Worm (Caenorhabditis elegans) whole organism, L1 larva: ENCODE results near the gene chst-1.

Source experiments
- C16A3.4 ChIP-seq: fragments of 150-350 bp; optimal IDR thresholded peaks from 2 replicates; lab custom pipeline; 2014; ENCODE audit warnings: missing biosample characterization, missing genetic modification characterization
- F16B12.6 ChIP-seq: fragments of 150-350 bp; optimal IDR thresholded peaks from 2 replicates; lab custom pipeline; 2014; ENCODE audit warnings: missing biosample characterization, missing genetic modification characterization
- blmp-1 ChIP-seq: fragments of 150-350 bp; optimal IDR thresholded peaks from 2 replicates; lab custom pipeline; 2014; ENCODE audit warnings: missing biosample characterization, missing genetic modification characterization
- ceh-63 ChIP-seq: fragments of 200-800 bp; sonication (Bioruptor generic); optimal IDR thresholded peaks from 2 replicates; lab custom pipeline; 2018; ENCODE audit warnings: mild to moderate bottlenecking, missing genetic modification characterization, missing compliant biosample characterization
- ceh-82 ChIP-seq, 3 experiments: fragments of 150-350 bp in 1 of 3; sonication (generic microtip) in 2 of 3; optimal IDR thresholded peaks; 2 replicates each; lab custom pipeline; 2014 to 2017; ENCODE audit warnings: missing biosample characterization in 3 of 3, missing genetic modification characterization in 3 of 3
- ceh-88 ChIP-seq: fragments of 200-800 bp; sonication (Bioruptor generic); IDR thresholded peaks from 2 replicates; pipeline ENCODE4 v1.3.6; 2022; ENCODE audit warnings: missing genetic modification characterization, missing compliant biosample characterization
- ces-1 ChIP-seq: fragments of 150-350 bp; optimal IDR thresholded peaks from 2 replicates; lab custom pipeline; 2014; ENCODE audit warnings: missing biosample characterization, missing genetic modification reagents, missing genetic modification characterization
- dpl-1 ChIP-seq, 3 experiments: fragments of 150-350 bp in 2 of 3; sonication (generic microtip) in 1 of 3; optimal IDR thresholded peaks; 2 replicates each; lab custom pipeline; 2014 to 2017; ENCODE audit warnings: missing biosample characterization in 3 of 3, missing genetic modification characterization in 3 of 3, missing genetic modification reagents in 3 of 3
- dsc-1 ChIP-seq: sonication (generic microtip); optimal IDR thresholded peaks from 2 replicates; lab custom pipeline; 2016; ENCODE audit warnings: mild to moderate bottlenecking, missing genetic modification characterization, missing compliant biosample characterization
- efl-3 ChIP-seq: fragments of 200-800 bp; sonication (Bioruptor generic); optimal IDR thresholded peaks from 2 replicates; lab custom pipeline; 2018; ENCODE audit warnings: mild to moderate bottlenecking, missing genetic modification characterization, missing compliant biosample characterization
- egl-13 ChIP-seq: sonication (generic microtip); optimal IDR thresholded peaks from 2 replicates; lab custom pipeline; 2016; ENCODE audit warnings: missing genotype, missing genetic modification reagents, missing genetic modification characterization, missing compliant biosample characterization
- egl-27 ChIP-seq, 2 experiments: fragments of 150-350 bp in 1 of 2; sonication (generic microtip); optimal IDR thresholded peaks; 3 replicates each; lab custom pipeline; 2017 to 2018; ENCODE audit warnings: missing biosample characterization in 2 of 2, missing genetic modification characterization in 2 of 2, missing genetic modification reagents in 2 of 2
- elt-3 ChIP-seq, 6 experiments: fragments of 150-350 bp in 1 of 6; sonication (generic microtip); optimal IDR thresholded peaks; 2 replicates each; lab custom pipeline; 2017 to 2018; ENCODE audit warnings: missing biosample characterization in 6 of 6, missing genetic modification characterization in 6 of 6, inconsistent platforms in 1 of 6
- fkh-10 ChIP-seq: sonication (generic microtip); optimal IDR thresholded peaks from 2 replicates; lab custom pipeline; 2017; ENCODE audit warnings: missing biosample characterization, missing genetic modification reagents, missing genetic modification characterization
- fos-1 ChIP-seq: fragments of 150-350 bp; optimal IDR thresholded peaks from 2 replicates; lab custom pipeline; 2014; ENCODE audit warnings: missing biosample characterization, missing genetic modification characterization
- grh-1 ChIP-seq: fragments of 200-800 bp; sonication (Bioruptor generic); IDR thresholded peaks from 2 replicates; pipeline ENCODE4 v1.3.6; 2022; ENCODE audit warnings: missing genetic modification reagents, missing genetic modification characterization, missing compliant biosample characterization
- hlh-17 ChIP-seq: fragments of 200-800 bp; sonication (Bioruptor generic); optimal IDR thresholded peaks from 2 replicates; lab custom pipeline; 2018; ENCODE audit warnings: missing genetic modification characterization, mild to moderate bottlenecking, missing compliant biosample characterization, moderate library complexity, borderline replicate concordance
- hlh-4 ChIP-seq: sonication (generic microtip); optimal IDR thresholded peaks from 2 replicates; lab custom pipeline; 2016; ENCODE audit warnings: mild to moderate bottlenecking, missing genetic modification characterization, missing compliant biosample characterization
- irx-1 ChIP-seq: sonication (generic microtip); optimal IDR thresholded peaks from 2 replicates; lab custom pipeline; 2016; ENCODE audit warnings: missing genetic modification characterization, missing compliant biosample characterization
- isw-1 ChIP-seq: fragments of 200-800 bp; sonication (Bioruptor generic); IDR thresholded peaks from 2 replicates; pipeline ENCODE4 v1.3.6; 2022; ENCODE audit warnings: missing genetic modification characterization, missing compliant biosample characterization
- lin-13 ChIP-seq: fragments of 150-350 bp; optimal IDR thresholded peaks from 2 replicates; lab custom pipeline; 2014; ENCODE audit warnings: missing biosample characterization, missing genetic modification reagents, missing genetic modification characterization
- lin-14 ChIP-seq: fragments of 200-800 bp; sonication (Bioruptor generic); optimal IDR thresholded peaks from 2 replicates; lab custom pipeline; 2018; ENCODE audit warnings: mild to moderate bottlenecking, missing genetic modification characterization, moderate library complexity, missing compliant biosample characterization
- lin-15B ChIP-seq: fragments of 150-350 bp; sonication (generic microtip); optimal IDR thresholded peaks from 3 replicates; lab custom pipeline; 2014; ENCODE audit warnings: missing biosample characterization, missing genetic modification characterization
- lin-35 ChIP-seq, 2 experiments: fragments of 150-350 bp; optimal IDR thresholded peaks; 2 replicates each; lab custom pipeline; 2014; ENCODE audit warnings: missing biosample characterization in 2 of 2, missing genetic modification characterization in 2 of 2, missing genetic modification reagents in 2 of 2
- lin-39 ChIP-seq: fragments of 150-350 bp; optimal IDR thresholded peaks from 2 replicates; lab custom pipeline; 2014; ENCODE audit warnings: missing biosample characterization, missing genetic modification reagents, missing genetic modification characterization
- lir-3 ChIP-seq: sonication (generic microtip); optimal IDR thresholded peaks from 2 replicates; lab custom pipeline; 2016; ENCODE audit warnings: mild to moderate bottlenecking, missing genetic modification characterization, moderate library complexity, missing compliant biosample characterization; ENCODE audit not compliant: poor library complexity
- lsy-2 ChIP-seq, 2 experiments: fragments of 150-350 bp; optimal IDR thresholded peaks; 2 replicates each; lab custom pipeline; 2014; ENCODE audit warnings: missing biosample characterization in 2 of 2, missing genetic modification characterization in 2 of 2
- mab-9 ChIP-seq: fragments of 200-800 bp; sonication (Bioruptor generic); IDR thresholded peaks from 2 replicates; pipeline ENCODE4 v1.3.6; 2022; ENCODE audit warnings: missing genetic modification reagents, missing genetic modification characterization, missing compliant biosample characterization
- mdl-1 ChIP-seq, 2 experiments: fragments of 150-350 bp; optimal IDR thresholded peaks; 2 replicates each; lab custom pipeline; 2014 to 2017; ENCODE audit warnings: missing biosample characterization in 2 of 2, missing genetic modification characterization in 2 of 2, inconsistent platforms in 1 of 2
- mep-1 ChIP-seq: fragments of 150-350 bp; optimal IDR thresholded peaks from 2 replicates; lab custom pipeline; 2014; ENCODE audit warnings: missing biosample characterization, missing genetic modification characterization
- nhr-12 ChIP-seq: sonication (generic microtip); optimal IDR thresholded peaks from 2 replicates; lab custom pipeline; 2017; ENCODE audit warnings: missing biosample characterization, missing genetic modification characterization
- nhr-19 ChIP-seq: fragments of 200-800 bp; sonication (Bioruptor generic); conservative IDR thresholded peaks from 2 replicates; pipeline ENCODE4 v1.3.6; 2022; ENCODE audit warnings: missing genetic modification characterization, missing compliant biosample characterization
- nhr-20 ChIP-seq: sonication (generic microtip); optimal IDR thresholded peaks from 2 replicates; lab custom pipeline; 2016; ENCODE audit warnings: mild to moderate bottlenecking, missing genetic modification characterization, missing compliant biosample characterization
- nhr-237 ChIP-seq: fragments of 150-350 bp; optimal IDR thresholded peaks from 2 replicates; lab custom pipeline; 2014; ENCODE audit warnings: missing biosample characterization, missing genetic modification characterization
- nhr-47 ChIP-seq: sonication (generic microtip); optimal IDR thresholded peaks from 2 replicates; lab custom pipeline; 2016; ENCODE audit warnings: mild to moderate bottlenecking, missing genetic modification characterization, moderate library complexity, missing compliant biosample characterization
- nhr-71 ChIP-seq: sonication (generic microtip); optimal IDR thresholded peaks from 2 replicates; lab custom pipeline; 2016; ENCODE audit warnings: mild to moderate bottlenecking, missing genetic modification characterization, moderate library complexity, missing compliant biosample characterization
- nhr-76 ChIP-seq: sonication (generic microtip); optimal IDR thresholded peaks from 2 replicates; lab custom pipeline; 2017; ENCODE audit warnings: missing biosample characterization, missing genetic modification characterization
- nhr-84 ChIP-seq: sonication (generic microtip); optimal IDR thresholded peaks from 2 replicates; lab custom pipeline; 2017; ENCODE audit warnings: missing biosample characterization, missing genetic modification characterization
- nhr-85 ChIP-seq: sonication (generic microtip); peaks from one replicate; lab custom pipeline; 2016; ENCODE audit warnings: missing genetic modification characterization, inconsistent platforms, missing compliant biosample characterization
- nhr-90 ChIP-seq: sonication (generic microtip); optimal IDR thresholded peaks from 2 replicates; lab custom pipeline; 2016; ENCODE audit warnings: mild to moderate bottlenecking, missing genetic modification characterization, missing compliant biosample characterization; ENCODE audit not compliant: poor library complexity
- pqm-1 ChIP-seq: sonication (generic microtip); optimal IDR thresholded peaks from 3 replicates; lab custom pipeline; 2017; ENCODE audit warnings: missing biosample characterization, missing genetic modification characterization
- skn-1 ChIP-seq: fragments of 150-350 bp; optimal IDR thresholded peaks from 2 replicates; lab custom pipeline; 2014; ENCODE audit warnings: missing biosample characterization, missing genetic modification characterization
- snpc-4 ChIP-seq: fragments of 150-350 bp; optimal IDR thresholded peaks from 2 replicates; lab custom pipeline; 2014; ENCODE audit warnings: missing biosample characterization, missing genetic modification characterization
- snu-23 ChIP-seq: sonication (generic microtip); optimal IDR thresholded peaks from 2 replicates; lab custom pipeline; 2016; ENCODE audit warnings: missing genetic modification characterization, missing compliant biosample characterization
- sox-4 ChIP-seq: sonication (generic microtip); optimal IDR thresholded peaks from 2 replicates; lab custom pipeline; 2016; ENCODE audit warnings: missing genetic modification characterization, missing compliant biosample characterization
- sptf-1 ChIP-seq: fragments of 150-350 bp; optimal IDR thresholded peaks from 2 replicates; lab custom pipeline; 2014; ENCODE audit warnings: missing biosample characterization, missing genetic modification characterization
- tbx-2 ChIP-seq: sonication (generic microtip); optimal IDR thresholded peaks from 2 replicates; lab custom pipeline; 2016; ENCODE audit warnings: missing genetic modification characterization, missing compliant biosample characterization
- unc-30 ChIP-seq: sonication (generic microtip); optimal IDR thresholded peaks from 2 replicates; lab custom pipeline; 2017; ENCODE audit warnings: missing biosample characterization, missing genetic modification characterization
- vab-15 ChIP-seq: sonication (generic microtip); optimal IDR thresholded peaks from 2 replicates; lab custom pipeline; 2017; ENCODE audit warnings: missing genotype, mild to moderate bottlenecking, missing genetic modification characterization, missing compliant biosample characterization
- xbp-1 ChIP-seq: sonication (generic microtip); optimal IDR thresholded peaks from 2 replicates; lab custom pipeline; 2016; ENCODE audit warnings: missing genetic modification characterization, missing compliant biosample characterization
- zag-1 ChIP-seq: fragments of 150-350 bp; optimal IDR thresholded peaks from 2 replicates; lab custom pipeline; 2014; ENCODE audit warnings: missing biosample characterization, missing genetic modification characterization
- ztf-11 ChIP-seq, 2 experiments: sonication (generic microtip); optimal IDR thresholded peaks; 2 replicates each; lab custom pipeline; 2016 to 2017; ENCODE audit warnings: missing genetic modification characterization in 2 of 2, missing biosample characterization in 1 of 2, missing compliant biosample characterization in 1 of 2

Gene chst-1

DNA sequence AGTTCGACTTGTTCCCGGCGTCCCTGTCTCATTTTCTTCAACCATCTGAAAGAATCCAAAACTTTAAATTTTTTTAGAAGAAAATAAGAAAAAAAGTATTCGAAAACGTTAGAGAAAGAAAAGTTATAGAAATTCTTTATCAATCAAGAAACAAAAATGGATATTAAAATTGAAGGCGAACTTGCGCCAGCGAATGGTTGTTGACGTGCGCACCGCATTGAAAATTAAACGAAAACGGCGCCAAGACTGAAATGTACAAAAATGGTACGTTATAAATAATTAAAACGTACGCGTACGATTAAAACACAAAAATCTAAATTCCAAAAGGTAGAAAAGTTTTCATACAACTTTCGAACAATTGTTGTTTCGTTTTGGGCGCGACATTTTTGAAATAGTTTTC lies 20.0 kb downstream of the chst-1 start, which contains the start of gene K02C4.3 (continued):
- TF ChIP-seq skn-1: peak; percentile 77
- TF ChIP-seq dpl-1 (GFP tag; optimal IDR thresholded peaks at IDR 0.05; lab: Kevin White, UChicago): peak; percentile 86 to 94 (median 93)
- no peak for TF ChIP-seq ceh-88
- peak; percentile 85 for TF ChIP-seq nhr-71 (tag; lab: Kevin White, UChicago)
- TF ChIP-seq egl-27 (tag; optimal IDR thresholded peaks at IDR 0.05; lab: Kevin White, UChicago): no peak
- no peak for TF ChIP-seq nhr-237 (tag; lab: Kevin White, UChicago)
- TF ChIP-seq ztf-11 (tag; optimal IDR thresholded peaks at IDR 0.05; lab: Kevin White, UChicago): peak in 1 of 2 experiments; percentile 63
- TF ChIP-seq egl-13 (tag; lab: Kevin White, UChicago): peak; percentile 44
- TF ChIP-seq mab-9 (GFP tag; lab: Robert Waterston, UW): no peak
- TF ChIP-seq nhr-76 (tag; lab: Kevin White, UChicago): no peak
- no peak for TF ChIP-seq unc-30 (tag; lab: Kevin White, UChicago)
- peak; percentile 31 for TF ChIP-seq fos-1 (tag; lab: Kevin White, UChicago)
- TF ChIP-seq lin-15B (tag; lab: Kevin White, UChicago): peak; percentile 42
- TF ChIP-seq irx-1: peak; percentile 71
- no peak for TF ChIP-seq ces-1
- TF ChIP-seq lin-39 (tag; lab: Kevin White, UChicago): peak; percentile 60
- no peak for TF ChIP-seq hlh-4 (tag; lab: Kevin White, UChicago)
- peak; percentile 78 for TF ChIP-seq dsc-1 (tag; lab: Kevin White, UChicago)
- TF ChIP-seq ceh-63: no peak
- peak; percentile 87 to 95 for TF ChIP-seq lin-35 (GFP tag; optimal IDR thresholded peaks at IDR 0.05; lab: Kevin White, UChicago)
- no peak for TF ChIP-seq efl-3 (GFP tag; lab: Kevin White, UChicago)
- TF ChIP-seq isw-1 (GFP tag; lab: Robert Waterston, UW): peak; percentile 59
- no peak for TF ChIP-seq fkh-10 (GFP tag; lab: Kevin White, UChicago)
- peak; percentile 28 for TF ChIP-seq F16B12.6 (tag; lab: Kevin White, UChicago)
- peak; percentile 76 for TF ChIP-seq nhr-20
- TF ChIP-seq zag-1 (tag; lab: Kevin White, UChicago): no peak
- peak; percentile 49 for TF ChIP-seq lin-13 (GFP tag; lab: Kevin White, UChicago)
- no peak for TF ChIP-seq nhr-12
- no peak for TF ChIP-seq pqm-1
- peak; percentile 79 for TF ChIP-seq nhr-85 (tag; lab: Kevin White, UChicago)
- peak; percentile 87 to 90 for TF ChIP-seq lsy-2 (tag; optimal IDR thresholded peaks at IDR 0.05; lab: Kevin White, UChicago)
- peak; percentile 77 for TF ChIP-seq tbx-2 (tag; lab: Kevin White, UChicago)
- peak; percentile 87 for TF ChIP-seq mep-1
- TF ChIP-seq snpc-4 (tag; lab: Kevin White, UChicago): peak; percentile 89
- peak; percentile 77 for TF ChIP-seq nhr-90 (tag; lab: Kevin White, UChicago)

DNA sequence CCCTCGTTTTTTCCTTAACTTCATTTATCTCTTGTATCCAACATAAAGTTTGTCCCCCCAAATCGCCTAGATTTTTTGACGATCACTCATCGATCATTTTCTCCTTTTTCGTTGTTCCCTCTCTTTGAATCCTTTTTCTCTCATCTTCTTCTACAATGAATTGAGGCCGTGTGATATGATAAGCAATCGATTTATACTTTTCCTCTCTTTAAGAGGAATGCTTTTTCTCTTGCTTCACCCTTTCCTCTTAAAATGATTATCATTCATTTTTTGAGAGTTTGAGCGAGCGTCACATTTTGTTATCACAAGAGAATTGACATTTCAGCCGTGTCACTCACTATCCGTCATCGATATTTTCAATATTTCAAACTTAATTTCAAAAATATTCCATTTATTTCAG lies 28.7 kb downstream of the chst-1 start, which contains the start of gene K02C4.5:
Gene K02C4.5 (plus strand): TSS at position 395 of the 400 bp plus-strand sequence.
- TF ChIP-seq mdl-1 (tag; optimal IDR thresholded peaks at IDR 0.05; lab: Kevin White, UChicago) (no peak), nhr-84 (tag; lab: Kevin White, UChicago) (no peak), xbp-1 (tag; lab: Kevin White, UChicago) (no peak), nhr-19 (GFP tag; lab: Robert Waterston, UW) (no peak), lin-15B (tag; lab: Kevin White, UChicago) (no peak), mep-1 (peak; percentile 33), isw-1 (GFP tag; lab: Robert Waterston, UW) (no peak), dpl-1 (GFP tag; optimal IDR thresholded peaks at IDR 0.05; lab: Kevin White, UChicago) (no peak), dsc-1 (tag; lab: Kevin White, UChicago) (no peak), egl-27 (tag; optimal IDR thresholded peaks at IDR 0.05; lab: Kevin White, UChicago) (no peak), lir-3 (tag; lab: Kevin White, UChicago) (no peak), hlh-17 (GFP tag; lab: Kevin White, UChicago) (no peak), elt-3 (tag; optimal IDR thresholded peaks at IDR 0.05; lab: Kevin White, UChicago) (peak in 2 of 6 experiments; percentile 50 to 62), ceh-63 (no peak), pqm-1 (no peak), grh-1 (GFP tag; lab: Robert Waterston, UW) (no peak), sox-4 (tag; lab: Kevin White, UChicago) (no peak), snu-23 (no peak), blmp-1 (tag; lab: Kevin White, UChicago) (peak; percentile 89), lin-14 (GFP tag; lab: Kevin White, UChicago) (peak; percentile 15), nhr-71 (tag; lab: Kevin White, UChicago) (peak; percentile 0), nhr-47 (tag; lab: Kevin White, UChicago) (no peak), sptf-1 (tag; lab: Kevin White, UChicago) (no peak), ceh-82 (tag; optimal IDR thresholded peaks at IDR 0.05; lab: Kevin White, UChicago) (no peak), C16A3.4 (tag; lab: Kevin White, UChicago) (no peak), vab-15 (tag; lab: Kevin White, UChicago) (no peak), ceh-88 (no peak)
